Fruit fly (Drosophila melanogaster) S2 (cell line): ENCODE measurements around the gene Srrm1.

Experiments
- CG8478 ChIP-seq: fragments of >200 bp; optimal IDR thresholded peaks from 2 replicates; lab custom pipeline; 2018
- CTCF ChIP-seq, 2 experiments: fragments of >200 bp; optimal IDR thresholded peaks; 2 replicates each; lab custom pipeline; 2018

Srrm1 gene

DNA sequence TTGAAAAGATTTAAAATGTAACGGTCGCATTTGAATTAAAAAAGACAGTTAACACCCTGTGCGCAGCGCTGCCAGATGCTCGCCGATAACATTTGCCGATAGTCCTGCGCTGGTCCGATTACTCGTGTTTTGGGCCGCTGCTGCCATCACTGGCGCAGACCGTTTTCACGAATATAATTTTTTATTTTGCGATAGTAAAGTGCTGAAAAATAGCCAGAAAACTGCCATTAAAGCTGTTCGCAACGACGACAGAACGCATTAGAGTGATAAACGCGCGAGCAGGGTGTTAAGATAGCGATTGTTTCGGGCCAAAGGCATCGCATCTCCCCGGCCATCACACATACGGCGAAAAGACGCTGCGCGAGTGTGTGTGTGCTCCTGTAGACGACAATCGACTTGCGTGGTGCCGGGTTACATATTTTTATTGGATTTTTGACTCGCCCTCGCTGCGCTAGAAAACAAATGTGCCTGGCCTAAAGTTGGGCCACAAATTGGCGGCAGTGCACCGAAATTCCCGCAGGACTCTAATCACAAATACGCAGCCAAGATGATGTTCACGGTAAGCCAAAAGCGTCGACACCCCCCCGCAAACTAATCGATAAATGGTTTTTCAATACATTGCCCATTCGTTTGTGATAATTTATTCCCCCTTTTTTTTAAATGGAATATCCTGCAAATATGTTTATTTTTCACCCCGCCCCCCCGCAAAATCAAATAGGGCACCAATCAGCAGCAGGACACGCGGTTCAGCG is at the start of gene Srrm1:
TSS of gene Srrm1 (plus strand) at position 116 of the 752 bp plus-strand sequence.
- TF ChIP-seq CTCF (optimal IDR thresholded peaks at IDR 0.05; lab: Kevin White, UChicago) (peak; percentile 21 to 55), CG8478 (no peak)

DNA sequence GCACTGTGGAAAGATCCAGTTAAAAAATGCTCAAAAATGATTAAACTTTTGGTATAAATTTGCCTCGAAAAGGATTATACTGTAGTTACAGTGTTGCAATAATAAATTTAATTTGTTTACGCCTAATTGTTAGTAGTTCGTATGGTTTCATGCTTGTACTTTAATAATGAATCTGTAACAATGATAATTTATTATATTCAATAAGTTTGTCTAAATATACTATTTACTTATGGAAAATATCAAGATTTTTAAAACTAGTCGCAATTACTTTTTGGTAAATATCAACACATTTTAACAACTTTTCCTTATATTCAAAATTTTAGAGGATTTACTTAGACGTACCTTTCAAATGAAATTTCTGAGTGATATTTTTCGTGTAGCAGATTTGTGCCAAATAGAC is 41.8 kb upstream of the Srrm1 start, which contains the start of gene CG11262:
TSS of gene CG11262 (plus strand) at position 301 of the 400 bp plus-strand sequence.
- no peak for TF ChIP-seq CG8478
- TF ChIP-seq CTCF (optimal IDR thresholded peaks at IDR 0.05; lab: Kevin White, UChicago): no peak

DNA sequence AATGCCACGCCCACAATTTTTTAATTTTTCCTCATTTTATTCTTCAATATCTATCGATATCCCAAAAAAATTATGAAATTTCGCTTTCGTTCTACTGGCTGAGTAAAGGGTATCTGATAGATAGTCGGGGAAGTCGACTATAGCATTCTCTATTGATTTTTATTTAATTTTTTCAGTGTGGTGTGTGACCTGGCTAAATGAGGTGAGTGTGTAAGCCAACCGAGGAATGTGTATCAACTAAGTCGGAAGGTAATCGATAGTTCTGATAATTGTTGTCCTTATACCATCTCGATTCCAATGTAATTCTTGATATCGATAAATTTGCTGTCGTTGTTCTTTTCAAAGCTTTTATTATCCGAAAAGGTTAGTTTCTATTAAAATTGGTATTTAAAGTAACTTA is 30.1 kb upstream of the Srrm1 start, which contains the start of gene CG11263:
TSS of gene CG11263 (plus strand) at position 328 of the 400 bp plus-strand sequence.
- peak in 1 of 2 experiments; percentile 30 for TF ChIP-seq CTCF (optimal IDR thresholded peaks at IDR 0.05; lab: Kevin White, UChicago)
- TF ChIP-seq CG8478: no peak

DNA sequence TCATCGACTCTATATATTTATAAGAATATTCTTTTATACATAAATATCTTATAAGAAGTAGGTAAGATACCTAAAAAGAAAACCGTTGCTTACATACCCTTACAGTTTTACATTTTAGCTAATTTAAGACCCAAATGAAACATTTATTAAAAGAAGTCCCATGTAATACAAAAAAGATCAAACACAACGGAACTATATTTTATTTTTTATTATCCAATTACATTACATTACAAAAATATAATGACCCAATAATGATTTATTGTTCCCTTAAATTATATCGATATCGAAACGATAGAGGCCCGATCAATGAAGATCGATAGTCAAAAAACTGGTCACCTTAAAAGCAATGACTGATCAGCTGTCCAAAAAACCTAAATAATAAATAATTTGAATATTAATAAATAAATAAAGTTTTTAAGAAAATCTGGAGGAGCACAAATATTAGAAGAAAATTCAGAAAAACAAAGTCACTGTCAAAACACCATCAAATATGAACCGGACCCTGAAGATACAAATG is 28.6 kb upstream of the Srrm1 start:
- no peak for TF ChIP-seq CG8478
- no peak for TF ChIP-seq CTCF (optimal IDR thresholded peaks at IDR 0.05; lab: Kevin White, UChicago)

DNA sequence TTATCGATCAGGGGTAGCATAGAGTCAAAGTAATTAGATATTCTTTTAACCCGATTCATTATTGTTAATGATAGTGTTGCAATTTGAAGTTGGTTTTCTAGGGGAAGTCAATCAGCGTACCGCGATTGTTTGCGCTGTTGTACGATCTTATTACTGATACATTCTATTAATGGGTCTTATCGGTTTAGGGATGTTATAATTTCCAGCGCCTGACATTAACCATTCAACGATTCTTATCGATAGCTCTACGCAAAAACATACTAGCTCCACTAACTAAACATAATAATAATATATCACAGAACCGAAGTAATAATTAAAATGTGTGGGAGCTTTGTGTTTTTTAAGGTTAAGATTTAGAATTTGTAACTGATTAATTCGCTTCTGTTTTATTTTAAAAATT is 25.1 kb upstream of the Srrm1 start, which contains the start of gene Cul6:
TSS of gene Cul6 (minus strand) at position 175 of the 400 bp plus-strand sequence.
- TF ChIP-seq CG8478 (no peak), CTCF (optimal IDR thresholded peaks at IDR 0.05; lab: Kevin White, UChicago) (no peak)

DNA sequence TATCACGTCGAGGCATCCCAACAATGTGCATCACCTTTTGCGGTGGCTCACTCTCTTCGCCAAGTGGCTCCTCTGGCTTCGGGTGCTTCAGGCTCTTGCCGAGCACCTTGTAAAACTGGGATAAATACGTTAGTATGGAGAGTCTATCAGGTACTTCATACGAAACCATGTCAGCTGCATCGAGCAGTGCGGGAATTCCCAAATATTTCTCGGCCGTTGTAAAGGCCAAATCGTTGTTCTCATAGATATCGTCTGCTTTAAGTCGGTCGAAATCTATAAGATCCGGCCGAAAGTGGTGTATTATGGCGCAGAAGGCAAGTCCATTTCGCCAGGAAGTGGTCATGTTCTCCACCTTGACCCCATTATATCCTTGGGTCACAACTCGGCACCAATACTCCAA is 21.9 kb upstream of the Srrm1 start:
- TF ChIP-seq CG8478 (no peak), CTCF (optimal IDR thresholded peaks at IDR 0.05; lab: Kevin White, UChicago) (no peak)

DNA sequence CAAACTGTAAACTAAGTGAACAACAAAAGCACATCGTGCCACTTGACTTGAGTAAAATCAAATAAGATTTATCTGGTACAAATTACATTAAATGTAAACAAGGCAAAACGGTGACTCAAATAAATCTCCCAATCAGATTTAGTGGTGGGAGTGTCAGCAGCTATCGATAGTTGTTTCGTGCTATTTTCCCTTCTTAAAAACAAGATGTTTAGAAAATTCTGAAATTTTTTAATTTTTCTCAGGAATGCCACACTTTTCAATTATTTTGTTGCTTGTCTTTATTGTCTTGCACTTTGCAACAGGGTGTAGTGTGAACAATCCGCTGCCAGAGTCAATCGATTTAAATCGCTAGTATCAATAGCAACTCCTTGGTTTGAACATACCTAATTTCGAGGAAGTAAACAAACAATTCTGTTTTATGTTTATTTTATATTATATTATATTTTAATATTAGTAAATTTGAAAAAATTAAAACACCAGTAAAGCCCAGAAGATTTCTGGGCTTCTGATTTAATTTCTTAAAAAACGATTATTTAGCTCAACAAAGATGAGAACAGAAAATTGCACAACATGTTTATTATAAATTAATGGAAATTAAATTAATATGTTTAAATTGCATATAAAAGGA is 21.3 kb upstream of the Srrm1 start, which contains the start of gene MICAL-like:
TSS of gene MICAL-like (minus strand) at position 138 of the 628 bp plus-strand sequence.
- TF ChIP-seq CG8478 (no peak), CTCF (optimal IDR thresholded peaks at IDR 0.05; lab: Kevin White, UChicago) (no peak)

DNA sequence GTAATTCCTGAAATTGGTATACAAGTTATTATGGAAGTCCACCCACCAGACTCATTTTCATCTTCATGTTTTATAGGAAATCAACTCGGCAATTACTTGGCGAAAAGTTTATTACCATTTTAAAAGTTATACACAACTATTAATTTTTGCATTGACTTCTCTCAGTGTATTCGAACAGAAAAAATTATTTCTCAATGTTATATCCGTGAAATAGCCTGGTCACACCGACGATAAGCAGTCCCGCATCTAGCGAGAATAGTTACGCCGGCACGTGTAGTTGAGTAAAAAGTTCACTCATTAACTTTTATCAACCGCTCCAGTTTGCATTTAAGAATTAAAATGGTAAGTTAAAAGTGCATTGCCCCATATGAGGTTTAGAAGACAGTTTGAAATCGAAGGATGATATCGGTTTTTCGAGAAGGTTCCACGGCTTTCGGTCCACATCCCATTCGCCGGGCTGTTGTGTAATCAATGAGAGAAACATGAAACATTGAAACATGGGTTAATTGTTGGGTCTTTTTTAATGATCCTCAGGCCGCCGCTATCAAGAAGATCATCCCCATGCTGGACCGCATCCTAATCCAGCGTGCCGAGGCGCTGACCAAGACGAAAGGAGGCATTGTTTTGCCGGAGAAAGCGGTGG is 20.7 kb upstream of the Srrm1 start, which contains the start of gene CG11267:
TSS of gene CG11267 (plus strand) at position 228 of the 643 bp plus-strand sequence.
- no peak for TF ChIP-seq CTCF (optimal IDR thresholded peaks at IDR 0.05; lab: Kevin White, UChicago)
- TF ChIP-seq CG8478: no peak

DNA sequence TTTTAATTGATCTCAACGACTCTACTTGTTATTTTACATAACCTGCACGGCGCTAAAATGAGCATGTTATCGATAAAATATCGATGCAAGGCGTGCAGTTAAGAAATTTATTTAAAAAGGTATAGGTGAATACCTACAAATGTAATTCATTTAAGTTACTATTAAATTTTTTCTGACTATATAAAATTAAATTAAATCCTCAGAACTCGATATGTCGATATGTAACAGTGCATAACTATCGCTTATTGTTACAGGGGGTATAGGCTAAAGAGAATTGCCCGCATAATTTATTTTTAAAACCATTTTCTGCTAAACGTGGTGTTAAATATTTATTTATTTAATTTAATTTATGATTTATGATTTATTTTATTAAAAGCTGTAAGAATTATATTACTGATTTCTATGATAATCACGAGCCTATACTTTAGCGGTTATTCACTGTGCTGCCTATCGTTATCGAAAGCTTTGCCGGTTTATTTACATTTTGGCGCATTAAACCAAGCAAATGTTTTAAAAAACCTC is 18.8 kb upstream of the Srrm1 start, which contains the start of the genes mRpL20 and Icmt:
TSS of gene mRpL20 (minus strand) at position 65 of the 522 bp plus-strand sequence.
TSS of gene Icmt (plus strand) at position 464 of the 522 bp plus-strand sequence.
- TF ChIP-seq CTCF (optimal IDR thresholded peaks at IDR 0.05; lab: Kevin White, UChicago): no peak
- no peak for TF ChIP-seq CG8478

DNA sequence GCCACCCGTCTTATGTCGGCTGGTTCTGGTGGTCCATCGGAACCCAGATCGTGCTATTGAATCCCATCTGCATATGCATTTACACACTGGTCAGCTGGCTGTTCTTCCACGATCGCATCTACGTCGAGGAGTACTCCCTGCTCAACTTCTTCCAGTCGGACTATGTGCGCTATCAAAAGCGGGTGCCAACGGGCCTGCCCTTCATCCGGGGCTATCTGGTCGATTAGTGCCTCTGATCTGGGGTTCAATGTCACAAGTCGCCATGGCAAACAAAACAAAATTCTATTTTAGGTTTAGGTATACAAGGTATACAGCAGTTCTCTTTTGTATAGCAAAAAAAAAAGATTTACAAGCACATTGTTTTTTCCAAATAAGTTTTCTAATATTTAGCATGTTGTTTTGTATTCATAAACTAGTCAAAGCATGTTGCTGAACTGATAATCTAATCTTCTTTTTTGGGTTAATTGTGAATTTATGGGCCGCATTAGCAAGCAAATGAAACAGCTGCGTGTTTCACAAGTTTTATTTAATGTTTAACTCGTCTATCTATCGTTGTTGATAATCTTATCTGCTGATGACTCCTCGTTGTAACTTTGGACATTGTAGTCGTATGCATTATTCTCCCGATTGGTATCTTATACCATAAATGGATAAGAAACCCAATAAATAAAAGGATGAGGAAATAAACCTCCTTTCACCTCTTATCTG is 17.2 kb upstream of the Srrm1 start:
- no peak for TF ChIP-seq CG8478
- TF ChIP-seq CTCF (optimal IDR thresholded peaks at IDR 0.05; lab: Kevin White, UChicago): no peak

DNA sequence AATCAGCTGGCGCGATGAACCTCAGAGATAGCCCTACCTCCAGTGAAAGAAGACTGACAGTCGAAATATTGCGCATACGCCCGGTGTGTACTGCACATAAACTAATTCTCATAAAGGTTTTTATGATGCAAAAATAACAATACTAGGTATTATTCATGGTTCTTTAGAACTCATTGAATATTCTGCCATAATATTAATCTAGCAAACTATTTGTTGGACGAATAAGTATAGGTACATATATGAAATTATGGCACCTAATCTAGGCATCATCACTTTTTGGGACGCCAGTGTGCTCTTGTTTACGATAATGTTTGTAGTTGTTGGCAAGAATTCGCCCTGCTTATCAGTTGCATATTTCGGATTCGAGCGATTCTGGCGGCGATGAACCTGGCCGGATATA is 14.9 kb upstream of the Srrm1 start:
- no peak for TF ChIP-seq CTCF (optimal IDR thresholded peaks at IDR 0.05; lab: Kevin White, UChicago)
- no peak for TF ChIP-seq CG8478

DNA sequence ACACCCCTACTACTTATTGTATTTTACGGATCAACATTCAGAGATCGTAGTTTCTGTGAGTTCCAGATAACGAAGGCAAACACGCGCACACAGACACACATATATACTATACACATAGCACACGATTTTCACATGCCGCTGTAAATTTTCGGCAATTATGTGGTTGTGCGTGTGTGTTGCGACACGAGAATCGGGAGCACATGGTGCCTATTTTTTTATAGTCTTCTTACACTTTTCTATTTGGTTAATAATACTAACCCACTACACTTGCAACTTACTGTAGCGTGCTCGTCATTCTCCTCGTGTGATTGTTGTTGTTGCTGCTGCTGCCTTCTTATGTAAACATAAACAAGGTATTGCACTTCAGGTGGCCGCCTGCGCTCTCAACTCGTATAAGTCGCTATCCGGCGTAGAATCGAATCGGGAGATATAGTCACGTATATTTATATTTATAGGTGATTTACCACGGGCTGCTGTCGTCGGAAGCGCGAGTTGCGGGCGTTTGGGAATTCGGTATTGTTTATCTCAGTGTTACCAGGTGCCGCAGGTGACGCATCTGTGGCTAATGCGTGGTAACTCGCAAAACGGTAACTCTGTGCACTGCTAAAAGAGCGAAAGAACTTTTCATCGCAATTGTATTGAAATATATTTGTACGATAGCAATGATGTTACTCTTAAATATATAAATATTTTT is 14.3 kb upstream of the Srrm1 start, which contains the start of gene Adk2:
TSS of gene Adk2 (minus strand) at position 529 of the 694 bp plus-strand sequence.
- TF ChIP-seq CG8478 (no peak), CTCF (optimal IDR thresholded peaks at IDR 0.05; lab: Kevin White, UChicago) (no peak)

DNA sequence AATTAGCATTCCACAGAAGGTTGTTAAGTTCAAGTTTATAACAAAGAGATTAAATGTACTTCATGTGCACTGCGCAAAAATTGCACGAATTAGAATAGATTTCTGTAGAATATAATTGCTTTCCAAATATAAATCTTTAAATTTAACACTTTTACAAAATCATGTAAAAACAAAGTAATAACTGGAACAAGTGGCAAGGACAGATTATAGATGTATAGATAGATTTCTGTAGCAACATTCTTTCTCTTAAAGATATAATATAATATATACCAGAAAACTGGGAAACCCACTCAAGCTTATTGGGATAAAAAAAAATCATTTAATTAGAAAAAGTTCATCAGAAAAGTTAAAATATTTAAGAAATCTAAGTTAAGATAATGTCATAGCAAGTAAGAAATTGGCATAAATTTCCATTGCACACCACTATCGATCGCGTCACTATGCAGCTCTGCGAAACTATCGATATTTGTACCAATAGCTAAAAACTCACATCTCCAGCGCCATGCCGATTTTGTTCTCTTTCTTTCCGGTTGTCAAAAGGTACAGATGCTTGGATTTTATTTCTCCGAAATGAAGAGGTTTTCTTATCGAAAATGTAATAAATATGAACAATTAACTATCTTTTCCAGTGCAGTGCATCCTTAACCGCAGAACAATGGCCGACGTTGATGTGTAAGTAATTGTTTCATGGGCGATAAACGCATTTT is 13.6 kb upstream of the Srrm1 start, which contains the start of gene RpS12:
TSS of gene RpS12 (plus strand) at position 499 of the 707 bp plus-strand sequence.
- no peak for TF ChIP-seq CG8478
- TF ChIP-seq CTCF (optimal IDR thresholded peaks at IDR 0.05; lab: Kevin White, UChicago): no peak
